Fruit fly (Drosophila melanogaster): ENCODE results near the gene HLH4C.

The HLH4C gene

dm6 chrX:4679813-4680381, 32.7 kb upstream of the HLH4C start (continued):
- peak; percentile 19 for TF ChIP-seq CG15696 (tag; optimal IDR thresholded peaks at IDR 0.05)
- peak; percentile 53 for TF ChIP-seq CG18599 (GFP tag; optimal IDR thresholded peaks at IDR 0.05)
- no peak for TF ChIP-seq sc (optimal IDR thresholded peaks at IDR 0.05)
- no peak for TF ChIP-seq sc (GFP tag; optimal IDR thresholded peaks at IDR 0.05)
- no peak for TF ChIP-seq stwl (tag; optimal IDR thresholded peaks at IDR 0.05)
- no peak for TF ChIP-seq CG16815 (GFP tag; optimal IDR thresholded peaks at IDR 0.05)
- TF ChIP-seq Oaz (GFP tag; IDR thresholded peaks at IDR 0.05), result no peak
- TF ChIP-seq NK7.1 (GFP tag; optimal IDR thresholded peaks at IDR 0.05), result no peak
- TF ChIP-seq org-1 (GFP tag; optimal IDR thresholded peaks at IDR 0.05), result peak; percentile 41
- TF ChIP-seq sna (GFP tag; IDR thresholded peaks at IDR 0.05; ENCODE audit: partially characterized antibody), result no peak
- TF ChIP-seq Hmr (GFP tag; optimal IDR thresholded peaks at IDR 0.05), result peak; percentile 27
- no peak for TF ChIP-seq odd (GFP tag; optimal IDR thresholded peaks at IDR 0.05)
- peak; percentile 2 for TF ChIP-seq CG30431 (GFP tag; optimal IDR thresholded peaks at IDR 0.05)
- peak; percentile 57 for TF ChIP-seq Meics (GFP tag; optimal IDR thresholded peaks at IDR 0.05)
- TF ChIP-seq tup (GFP tag; optimal IDR thresholded peaks at IDR 0.05), result no peak
- no peak for TF ChIP-seq CG32772 (GFP tag; IDR thresholded peaks at IDR 0.05)
- TF ChIP-seq lmd (GFP tag; IDR thresholded peaks at IDR 0.05), result peak; percentile 53
- TF ChIP-seq CG2889 (GFP tag; IDR thresholded peaks at IDR 0.05), result no peak
- peak; percentile 90 for TF ChIP-seq sens (GFP tag)
- TF ChIP-seq ssp (GFP tag; IDR thresholded peaks at IDR 0.05), result no peak; the same call in 1 of the 2 replicates
- TF ChIP-seq sr (GFP tag; IDR thresholded peaks at IDR 0.05), result no peak
- TF ChIP-seq klu (GFP tag; IDR thresholded peaks at IDR 0.05), result no peak
- TF ChIP-seq B-H2 (GFP tag; optimal IDR thresholded peaks at IDR 0.05), result no peak
- no peak for TF ChIP-seq CG3065 (GFP tag; optimal IDR thresholded peaks at IDR 0.05)
- no peak for TF ChIP-seq Nf-YC (tag; optimal IDR thresholded peaks at IDR 0.05)
- TF ChIP-seq CG2116 (GFP tag; optimal IDR thresholded peaks at IDR 0.05), result peak; percentile 31
- TF ChIP-seq Neu2 (GFP tag; optimal IDR thresholded peaks at IDR 0.05; ENCODE audit: borderline replicate concordance), result no peak
- no peak for TF ChIP-seq fru (optimal IDR thresholded peaks at IDR 0.05)
- no peak for TF ChIP-seq oc (tag; optimal IDR thresholded peaks at IDR 0.05)
- TF ChIP-seq tgo (GFP tag; IDR thresholded peaks at IDR 0.05), result peak; percentile 51; the same call in 2 of the 3 replicates
- peak; percentile 53 for TF ChIP-seq Sox100B (GFP tag; optimal IDR thresholded peaks at IDR 0.05)
- 0 out of 2 replicates have a peak, but pooled peaks have one; percentile 19 for TF ChIP-seq CG4730 (GFP tag; IDR thresholded peaks at IDR 0.05)
- peak; percentile 58 for TF ChIP-seq nmo (GFP tag; optimal IDR thresholded peaks at IDR 0.05)
- TF ChIP-seq CG17912 (GFP tag; optimal IDR thresholded peaks at IDR 0.05), result no peak
- no peak for TF ChIP-seq CTCF (GFP tag; optimal IDR thresholded peaks at IDR 0.05)
- TF ChIP-seq Fer2 (tag; optimal IDR thresholded peaks at IDR 0.05), result no peak
- TF ChIP-seq CG7839 (tag; optimal IDR thresholded peaks at IDR 0.05), result peak; percentile 60
- TF ChIP-seq CG17328 (GFP tag; IDR thresholded peaks at IDR 0.05), result peak; percentile 69
- peak; percentile 37 for TF ChIP-seq CG9609 (GFP tag; optimal IDR thresholded peaks at IDR 0.05)
- no peak for TF ChIP-seq bigmax (GFP tag; optimal IDR thresholded peaks at IDR 0.05)
- no peak for TF ChIP-seq Rx (GFP tag; IDR thresholded peaks at IDR 0.05)
- TF ChIP-seq CG4424 (GFP tag; optimal IDR thresholded peaks at IDR 0.05), result peak; percentile 58
- peak; percentile 37 for TF ChIP-seq CG18619 (GFP tag; optimal IDR thresholded peaks at IDR 0.05)
- TF ChIP-seq CG7372 (GFP tag; IDR thresholded peaks at IDR 0.05), result no peak
- no peak for TF ChIP-seq CG12942 (GFP tag; optimal IDR thresholded peaks at IDR 0.05)
- TF ChIP-seq C15 (GFP tag; IDR thresholded peaks at IDR 0.05), result no peak
- no peak for TF ChIP-seq kay (GFP tag; optimal IDR thresholded peaks at IDR 0.05)
- TF ChIP-seq Ada2b (GFP tag; IDR thresholded peaks at IDR 0.05), result no peak; the same call in 1 of the 2 replicates
- TF ChIP-seq Sry-β (GFP tag; optimal IDR thresholded peaks at IDR 0.05), result no peak
- TF ChIP-seq CG18011 (GFP tag; optimal IDR thresholded peaks at IDR 0.05), result no peak
- TF ChIP-seq chm (GFP tag; IDR thresholded peaks at IDR 0.05), result no peak
- no peak for TF ChIP-seq corto (GFP tag; optimal IDR thresholded peaks at IDR 0.05)

All from whole organism, embryonic.